Fruit fly (Drosophila melanogaster): ENCODE measurements around the gene Cad87A.

Gene Cad87A

dm6 chr3R:11984441-11984840 is 35.5 kb upstream of the Cad87A start, which contains the start of gene CG3397:
Gene CG3397 (minus strand): TSS chr3R:11984541.
- TF ChIP-seq cic (GFP tag; optimal IDR thresholded peaks at IDR 0.05) (no peak), CG33017 (tag; optimal IDR thresholded peaks at IDR 0.05) (no peak), CG14711 (tag; optimal IDR thresholded peaks at IDR 0.05) (no peak), CG7101 (tag; optimal IDR thresholded peaks at IDR 0.05) (no peak), CG7045 (GFP tag; optimal IDR thresholded peaks at IDR 0.05) (no peak), CG1620 (GFP tag; optimal IDR thresholded peaks at IDR 0.05) (no peak), CG5204 (GFP tag; optimal IDR thresholded peaks at IDR 0.05) (no peak), kay (GFP tag; ENCODE audit: borderline replicate concordance) (no peak), CG12768 (GFP tag; optimal IDR thresholded peaks at IDR 0.05) (no peak), Clk (GFP tag; optimal IDR thresholded peaks at IDR 0.05) (no peak), CG11617 (GFP tag; optimal IDR thresholded peaks at IDR 0.05) (no peak)

DNA sequence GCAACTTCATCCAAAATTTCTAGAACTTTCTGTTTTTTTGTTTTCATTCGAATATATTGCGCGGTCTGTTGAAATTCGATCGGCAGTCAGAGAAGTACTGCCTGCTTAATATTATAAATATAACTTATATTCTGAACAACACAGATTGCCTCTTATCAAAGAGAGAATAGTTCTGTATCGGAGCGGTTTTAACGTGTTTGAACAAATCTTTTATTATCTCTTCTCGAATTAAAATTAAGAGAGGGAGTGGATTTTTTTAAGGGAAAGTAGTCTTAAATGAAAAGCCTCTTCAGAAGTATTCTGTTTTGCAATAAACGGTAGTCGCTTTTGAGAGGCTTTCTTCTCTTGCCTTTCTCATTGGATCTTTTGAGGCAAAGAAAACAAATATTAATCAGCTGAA is 33.6 kb upstream of the Cad87A start:
- TF ChIP-seq tj (GFP tag; optimal IDR thresholded peaks at IDR 0.05) (no peak), cnc (optimal IDR thresholded peaks at IDR 0.05) (no peak), bab1 (GFP tag; optimal IDR thresholded peaks at IDR 0.05) (no peak), CG33017 (tag; optimal IDR thresholded peaks at IDR 0.05) (no peak), CG12768 (GFP tag; optimal IDR thresholded peaks at IDR 0.05) (no peak), CG1620 (GFP tag; optimal IDR thresholded peaks at IDR 0.05) (no peak), CG14711 (tag; optimal IDR thresholded peaks at IDR 0.05) (no peak), Crg-1 (GFP tag; optimal IDR thresholded peaks at IDR 0.05) (no peak), ovo (GFP tag; optimal IDR thresholded peaks at IDR 0.05) (no peak), Clk (GFP tag; optimal IDR thresholded peaks at IDR 0.05) (no peak), CG7045 (GFP tag; optimal IDR thresholded peaks at IDR 0.05) (no peak)

DNA sequence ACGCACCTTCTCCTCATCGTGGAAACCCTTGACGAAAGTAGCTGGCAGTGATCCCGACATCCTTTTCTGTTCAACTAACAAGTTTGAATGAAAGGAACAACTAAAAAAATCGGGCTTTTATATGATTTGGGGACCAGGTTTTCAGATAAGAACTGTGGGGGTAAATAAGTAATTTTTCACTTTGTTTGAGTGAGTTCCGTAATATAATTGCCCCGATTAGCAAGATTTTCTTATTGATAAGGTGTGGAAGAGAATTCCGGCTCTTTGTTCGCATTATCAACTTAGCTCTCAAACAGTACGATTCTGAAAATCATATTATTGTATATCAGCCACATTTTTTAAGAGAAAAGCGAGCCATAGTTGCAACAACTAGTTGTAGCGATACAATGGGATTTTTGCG is 33.0 kb upstream of the Cad87A start, which contains the start of gene CG12224:
Gene CG12224, minus strand, starts transcription at position 101 of the 400 bp plus-strand sequence.
- TF ChIP-seq CG7101 (tag; optimal IDR thresholded peaks at IDR 0.05) (no peak), pad (GFP tag; optimal IDR thresholded peaks at IDR 0.05) (no peak), Clk (GFP tag; optimal IDR thresholded peaks at IDR 0.05) (no peak), cnc (optimal IDR thresholded peaks at IDR 0.05) (no peak), Crg-1 (GFP tag; optimal IDR thresholded peaks at IDR 0.05) (no peak), CG7045 (GFP tag; optimal IDR thresholded peaks at IDR 0.05) (no peak), tj (GFP tag; optimal IDR thresholded peaks at IDR 0.05) (no peak), toe (GFP tag; optimal IDR thresholded peaks at IDR 0.05) (no peak), CG11617 (GFP tag; optimal IDR thresholded peaks at IDR 0.05) (no peak), cic (GFP tag; optimal IDR thresholded peaks at IDR 0.05) (no peak), kay (GFP tag; ENCODE audit: borderline replicate concordance) (no peak), Mnt (GFP tag; optimal IDR thresholded peaks at IDR 0.05) (no peak), Hr96 (GFP tag; optimal IDR thresholded peaks at IDR 0.05) (no peak), CG5204 (GFP tag; optimal IDR thresholded peaks at IDR 0.05) (no peak), CG14711 (tag; optimal IDR thresholded peaks at IDR 0.05) (no peak), CG1620 (GFP tag; optimal IDR thresholded peaks at IDR 0.05) (no peak), CG33017 (tag; optimal IDR thresholded peaks at IDR 0.05) (no peak), bab1 (GFP tag; optimal IDR thresholded peaks at IDR 0.05) (no peak), ovo (GFP tag; optimal IDR thresholded peaks at IDR 0.05) (no peak), CG12768 (GFP tag; optimal IDR thresholded peaks at IDR 0.05) (no peak)

- TF ChIP-seq CG14711 (tag; optimal IDR thresholded peaks at IDR 0.05) (peak; percentile 25), CG12768 (GFP tag; optimal IDR thresholded peaks at IDR 0.05) (no peak), Hr96 (GFP tag; optimal IDR thresholded peaks at IDR 0.05) (no peak), cic (GFP tag; optimal IDR thresholded peaks at IDR 0.05) (no peak)
Observed at dm6 chr3R:11979879-11980571, 31.1 kb upstream of the Cad87A start, which contains the start of gene CG18547. Gene CG18547 (minus strand): TSS chr3R:11980390.

DNA sequence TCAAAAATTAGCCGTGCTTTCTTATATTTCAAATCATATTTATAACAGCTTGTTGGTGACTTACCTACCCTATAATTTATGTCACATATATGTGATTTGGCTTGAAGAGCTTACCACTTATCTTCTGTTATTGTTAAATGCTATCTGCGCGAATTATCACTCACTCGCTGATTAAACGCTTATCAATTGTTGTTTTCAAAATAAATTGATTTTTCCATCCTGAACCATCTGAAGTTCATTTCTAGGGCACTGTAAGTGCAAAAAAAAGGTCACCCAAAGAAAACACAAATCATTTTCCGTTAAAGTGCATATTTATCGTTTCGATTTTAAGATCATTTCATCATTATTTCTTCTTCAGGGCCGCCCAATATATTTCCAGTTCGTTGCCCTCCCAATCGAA is 29.3 kb upstream of the Cad87A start:
- TF ChIP-seq bab1 (GFP tag; optimal IDR thresholded peaks at IDR 0.05) (no peak), cnc (optimal IDR thresholded peaks at IDR 0.05) (no peak), CG7101 (tag; optimal IDR thresholded peaks at IDR 0.05) (no peak), CG14711 (tag; optimal IDR thresholded peaks at IDR 0.05) (no peak), Hr96 (GFP tag; optimal IDR thresholded peaks at IDR 0.05) (no peak), CG5204 (GFP tag; optimal IDR thresholded peaks at IDR 0.05) (no peak), kay (GFP tag; ENCODE audit: borderline replicate concordance) (peak; percentile 37)

DNA sequence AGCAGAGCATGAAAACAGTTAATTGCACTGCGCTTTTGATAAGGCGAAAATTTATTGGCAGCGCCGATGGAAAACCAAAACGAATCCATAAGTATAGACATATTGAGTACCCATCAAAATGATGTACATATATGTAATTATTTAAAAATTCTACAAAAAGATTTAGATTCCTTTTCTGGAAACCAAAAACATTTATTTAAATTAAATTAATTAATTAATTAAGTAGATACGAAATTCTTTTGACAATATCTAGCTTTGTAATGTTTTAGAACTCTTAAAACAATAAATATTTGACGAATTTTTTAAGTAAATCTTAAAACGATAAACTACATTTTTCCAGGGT is 28.4 kb upstream of the Cad87A start:
- TF ChIP-seq CG14711 (tag; optimal IDR thresholded peaks at IDR 0.05): no peak
- peak; percentile 70 for TF ChIP-seq kay (GFP tag; ENCODE audit: borderline replicate concordance)
- no peak for TF ChIP-seq pad (GFP tag; optimal IDR thresholded peaks at IDR 0.05)
- TF ChIP-seq CG7101 (tag; optimal IDR thresholded peaks at IDR 0.05): no peak

DNA sequence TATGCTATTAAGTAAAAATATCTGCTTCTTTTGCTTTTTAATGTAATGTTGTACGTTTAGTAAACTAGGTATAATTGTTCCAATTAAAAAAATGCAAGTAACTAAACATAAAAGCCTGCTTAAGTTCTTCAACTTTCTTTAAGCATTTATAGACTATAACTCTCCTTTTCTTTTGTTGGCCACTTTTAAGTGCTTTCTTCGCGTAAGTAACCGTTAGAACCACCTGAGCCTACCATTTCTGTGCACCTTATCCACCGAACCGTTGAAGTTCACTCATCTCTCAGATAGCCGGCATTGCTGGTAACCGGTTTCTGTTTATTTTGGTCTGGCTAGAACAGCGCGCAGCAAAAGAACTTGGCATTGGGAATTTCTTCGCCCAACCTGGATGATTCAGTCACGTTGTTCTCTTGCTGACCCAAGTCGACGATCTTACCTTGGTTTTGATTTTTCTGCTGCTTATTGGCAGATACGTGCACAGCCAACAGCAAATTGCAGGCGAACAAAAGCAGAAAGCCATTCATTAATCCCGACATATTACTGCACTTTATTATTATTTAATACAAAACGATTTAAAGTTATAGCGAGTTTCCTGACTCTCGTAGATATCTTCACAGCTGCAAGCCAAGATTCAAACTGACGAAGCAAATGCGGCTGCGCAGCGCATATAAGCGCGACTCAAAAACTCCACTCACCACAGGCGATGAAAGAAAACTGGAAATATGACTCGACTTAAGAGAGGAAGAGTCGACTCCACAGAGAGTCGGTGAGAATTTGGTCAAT is 27.8 kb upstream of the Cad87A start, which contains the start of gene CG10005:
Gene CG10005, minus strand, starts transcription at position 642 of the 780 bp plus-strand sequence.
- TF ChIP-seq CG1620 (GFP tag; optimal IDR thresholded peaks at IDR 0.05) (no peak), Mnt (GFP tag; optimal IDR thresholded peaks at IDR 0.05) (no peak), tj (GFP tag; optimal IDR thresholded peaks at IDR 0.05) (no peak), CG33017 (tag; optimal IDR thresholded peaks at IDR 0.05) (no peak), CG11617 (GFP tag; optimal IDR thresholded peaks at IDR 0.05) (no peak), cnc (optimal IDR thresholded peaks at IDR 0.05) (no peak), CG7045 (GFP tag; optimal IDR thresholded peaks at IDR 0.05) (no peak), Hr96 (GFP tag; optimal IDR thresholded peaks at IDR 0.05) (no peak), CG7101 (tag; optimal IDR thresholded peaks at IDR 0.05) (no peak), pad (GFP tag; optimal IDR thresholded peaks at IDR 0.05) (no peak), CG5204 (GFP tag; optimal IDR thresholded peaks at IDR 0.05) (no peak), toe (GFP tag; optimal IDR thresholded peaks at IDR 0.05) (no peak), Clk (GFP tag; optimal IDR thresholded peaks at IDR 0.05) (no peak)

Measured in whole organism, adult.